Fruit fly (Drosophila melanogaster) whole organism: ENCODE measurements around the gene pigs.

Source experiments
- CG8478 ChIP-seq: fragments of >200 bp; optimal IDR thresholded peaks from 2 replicates; lab custom pipeline; 2018; ENCODE audit warnings: inconsistent platforms
- Dll ChIP-seq: fragments of >200 bp; optimal IDR thresholded peaks from 2 replicates; lab custom pipeline; 2017
- EcR ChIP-seq, 2 experiments: fragments of >200 bp; optimal IDR thresholded peaks; 2 replicates each; lab custom pipeline; 2017; ENCODE audit warnings: missing biosample characterization in 2 of 2, missing genetic modification characterization in 2 of 2, missing genetic modification reagents in 2 of 2
- psq ChIP-seq: fragments of >200 bp; optimal IDR thresholded peaks from 2 replicates; lab custom pipeline; 2017
- usp ChIP-seq: fragments of >200 bp; optimal IDR thresholded peaks from 2 replicates; lab custom pipeline; 2017; ENCODE audit warnings: missing biosample characterization, missing genetic modification characterization, mixed read lengths

DNA sequence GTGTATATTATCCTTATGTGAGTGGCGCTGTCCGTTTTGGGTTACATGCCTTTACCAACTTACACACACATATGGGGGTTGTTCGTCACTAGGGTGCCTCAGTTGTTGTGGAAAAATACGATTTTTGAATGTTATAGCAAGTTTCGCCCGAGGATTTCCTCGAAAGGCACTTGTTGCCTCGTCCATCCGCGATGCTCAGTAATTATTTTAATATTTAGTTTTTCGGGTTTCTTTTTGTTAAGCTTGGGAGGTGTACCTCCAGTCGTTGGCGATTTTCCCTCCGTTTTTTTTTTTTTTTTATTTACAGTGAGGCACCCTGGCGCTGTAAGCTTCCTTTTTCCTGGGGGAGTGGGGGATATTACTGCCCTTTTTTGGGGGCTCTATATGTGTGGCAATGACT, 96.6 kb downstream of the pigs start:
- TF ChIP-seq Dll (lab: Kevin White, UChicago) (no peak), psq (lab: Kevin White, UChicago) (no peak), EcR (GFP tag; optimal IDR thresholded peaks at IDR 0.05; lab: Kevin White, UChicago) (no peak), CG8478 (lab: Kevin White, UChicago) (no peak), usp (GFP tag; lab: Kevin White, UChicago) (no peak)
